Worm (Caenorhabditis elegans) whole organism, midembryonic: ENCODE results near the gene irld-22.

Source experiments
- T22C8.4 ChIP-seq: fragments of 200-800 bp; sonication (Bioruptor generic); IDR thresholded peaks from 2 replicates; pipeline ENCODE4 v1.3.6; 2022; ENCODE audit warnings: missing genetic modification characterization, missing compliant biosample characterization
- med-1 ChIP-seq: sonication (generic microtip); optimal IDR thresholded peaks from 2 replicates; lab custom pipeline; 2017; ENCODE audit warnings: missing genetic modification characterization, mild to moderate bottlenecking, missing compliant biosample characterization, antibody characterized with exemption, missing genetic modification reagents; ENCODE audit not compliant: insufficient read depth
- ref-1 ChIP-seq: fragments of 200-800 bp; sonication (Bioruptor generic); conservative IDR thresholded peaks from 2 replicates; pipeline ENCODE4 v1.3.6; 2022; ENCODE audit warnings: missing genetic modification reagents, missing genetic modification characterization, missing compliant biosample characterization
- tab-1 ChIP-seq: fragments of 200-800 bp; sonication (Bioruptor generic); IDR thresholded peaks from 2 replicates; pipeline ENCODE4 v1.3.6; 2022; ENCODE audit warnings: missing genetic modification characterization, missing compliant biosample characterization

DNA sequence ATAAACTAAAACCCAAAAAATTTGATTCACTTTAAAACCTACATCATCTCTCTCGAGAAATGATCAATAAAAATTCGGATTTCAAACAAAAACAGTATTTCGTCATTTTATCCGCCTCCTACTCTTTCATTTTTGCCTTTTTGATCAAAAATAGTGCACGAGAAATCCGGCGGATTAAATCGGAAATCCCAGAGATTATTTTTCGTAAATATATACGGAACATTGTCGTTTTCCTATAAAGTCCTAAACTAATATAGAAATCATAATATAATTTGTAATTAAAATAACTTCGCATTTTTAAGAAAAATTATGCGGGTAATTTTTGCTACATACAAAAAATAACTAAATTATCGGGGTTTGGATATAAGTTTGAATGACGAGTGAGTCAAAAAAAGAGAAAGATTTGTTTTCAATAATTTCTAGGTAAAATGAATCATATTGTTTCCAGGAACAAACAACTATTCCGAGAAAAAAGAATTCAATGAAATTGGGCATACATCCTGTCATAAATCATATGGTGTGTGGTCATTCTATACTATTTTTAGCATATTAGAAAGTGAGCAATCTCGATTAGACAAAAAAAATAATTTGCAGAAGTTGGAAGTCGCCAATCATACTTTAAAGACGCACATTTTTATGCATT is 25.8 kb downstream of the irld-22 start, which contains the start of gene nhr-158:
- TF ChIP-seq ref-1 (GFP tag; lab: Robert Waterston, UW): no peak
- TF ChIP-seq tab-1 (GFP tag; lab: Robert Waterston, UW): no peak
- no peak for TF ChIP-seq T22C8.4 (GFP tag; lab: Robert Waterston, UW)
- TF ChIP-seq med-1 (GFP tag; lab: Kevin White, UChicago): no peak
